Fruit fly (Drosophila melanogaster): ENCODE measurements around the gene Acbp4.

DNA sequence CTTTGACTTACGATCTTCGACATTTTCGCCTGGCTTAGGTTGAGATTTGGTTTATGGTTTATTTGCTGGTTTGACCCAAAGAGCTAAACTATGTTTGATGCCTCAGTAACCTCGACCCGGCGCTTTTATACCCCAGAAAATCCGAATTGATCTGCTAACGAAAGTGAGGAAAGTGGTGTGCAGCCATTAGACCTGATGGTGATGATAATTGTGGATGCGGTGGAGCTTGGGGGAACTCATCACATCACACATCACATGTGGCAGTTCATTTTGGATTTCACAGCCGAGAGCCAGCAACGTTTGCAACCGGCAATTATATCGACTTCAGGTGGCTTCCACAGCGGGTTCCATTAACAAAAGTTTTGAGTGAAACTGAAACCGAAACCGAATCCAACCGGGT lies 39.4 kb downstream of the Acbp4 start, which contains the start of gene Cpr65Eb:
- no peak for TF ChIP-seq psq (optimal IDR thresholded peaks at IDR 0.05)
- no peak for TF ChIP-seq h (optimal IDR thresholded peaks at IDR 0.05)
- no peak for TF ChIP-seq ttk (optimal IDR thresholded peaks at IDR 0.05)
- no peak for TF ChIP-seq Myc (optimal IDR thresholded peaks at IDR 0.05)
- no peak for TF ChIP-seq insv (optimal IDR thresholded peaks at IDR 0.05)
- no peak for TF ChIP-seq Sin3A (optimal IDR thresholded peaks at IDR 0.05)
